Fruit fly (Drosophila melanogaster) whole organism, embryonic: ENCODE data around the gene Irp-1B.

Experiments used
- CG3726 ChIP-seq: fragments of 200-800 bp; sonication (Bioruptor generic); IDR thresholded peaks from 3 replicates; pipeline ENCODE4, ENCODE4 v1.3.6; 2022; ENCODE audit warnings: missing biosample characterization, missing genetic modification characterization
- CG3995 ChIP-seq: fragments of 200-800 bp; sonication (Bioruptor generic); optimal IDR thresholded peaks from 3 replicates; lab custom pipeline; 2016; ENCODE audit warnings: missing biosample characterization, missing genetic modification characterization
- CG9797 ChIP-seq: fragments of 200-800 bp; sonication (Bioruptor generic); optimal IDR thresholded peaks from 3 replicates; lab custom pipeline; 2018; ENCODE audit warnings: missing biosample characterization, mild to moderate bottlenecking, missing genetic modification characterization
- D ChIP-seq, 2 experiments: fragments of 200-800 bp in 1 of 2; fragments of >200 bp in 1 of 2; sonication (Bioruptor generic) in 1 of 2; optimal IDR thresholded peaks; 2 replicates in 1 of 2; 3 replicates in 1 of 2; lab custom pipeline; 2017; ENCODE audit warnings: mild to moderate bottlenecking in 1 of 2, missing biosample characterization in 1 of 2, missing genetic modification characterization in 1 of 2, missing genetic modification reagents in 1 of 2
- E2f1 ChIP-seq: fragments of 200-800 bp; sonication (Bioruptor generic); IDR thresholded peaks from 2 replicates; pipeline ENCODE4 v1.3.6; 2022; ENCODE audit warnings: missing biosample characterization, missing genetic modification characterization
- br ChIP-seq: fragments of >200 bp; optimal IDR thresholded peaks from 2 replicates; lab custom pipeline; 2017
- crol ChIP-seq: fragments of 200-800 bp; sonication (Bioruptor generic); IDR thresholded peaks from 2 replicates; pipeline ENCODE4 v1.3.6; 2022; ENCODE audit warnings: missing biosample characterization, missing genetic modification characterization
- dysf ChIP-seq: fragments of 200-800 bp; sonication (Bioruptor generic); IDR thresholded peaks from 3 replicates; pipeline ENCODE4 v1.3.6; 2022; ENCODE audit warnings: missing biosample characterization, missing genetic modification characterization
- h ChIP-seq: fragments of >200 bp; optimal IDR thresholded peaks from 2 replicates; lab custom pipeline; 2017
- pfk ChIP-seq: fragments of 200-800 bp; sonication (Bioruptor generic); optimal IDR thresholded peaks from 2 replicates; lab custom pipeline; 2018; ENCODE audit warnings: missing biosample characterization, mild to moderate bottlenecking, missing genetic modification characterization, moderate library complexity
- pho ChIP-seq: fragments of 200-800 bp; sonication (Bioruptor generic); optimal IDR thresholded peaks from 2 replicates; lab custom pipeline; 2016; ENCODE audit warnings: missing biosample characterization, missing genetic modification characterization
- stwl ChIP-seq: fragments of 200-800 bp; sonication (Bioruptor generic); optimal IDR thresholded peaks from 3 replicates; lab custom pipeline; 2018; ENCODE audit warnings: missing biosample characterization, mild to moderate bottlenecking, missing genetic modification characterization, moderate library complexity
- sug ChIP-seq: fragments of 200-800 bp; optimal IDR thresholded peaks from 2 replicates; lab custom pipeline; 2019; ENCODE audit warnings: missing biosample characterization, mild to moderate bottlenecking, missing genetic modification characterization, moderate library complexity
- unc-4 ChIP-seq: fragments of 200-800 bp; sonication (Bioruptor generic); IDR thresholded peaks from 2 replicates; pipeline ENCODE4 v1.3.6; 2022; ENCODE audit warnings: missing biosample characterization, missing genetic modification characterization; ENCODE audit not compliant: partially characterized antibody

- TF ChIP-seq h (lab: Kevin White, UChicago) = no peak
- TF ChIP-seq br (lab: Kevin White, UChicago) = no peak
- no peak for TF ChIP-seq pfk (GFP tag; lab: Kevin White, UChicago)
- no peak for TF ChIP-seq pho
- no peak for TF ChIP-seq CG9797 (GFP tag; lab: Kevin White, UChicago)
- TF ChIP-seq sug (tag; lab: Kevin White, UChicago) = no peak
- TF ChIP-seq crol (GFP tag; lab: Robert Waterston, UW) = no peak
- no peak for TF ChIP-seq dysf (GFP tag; lab: Robert Waterston, UW)
- TF ChIP-seq D (optimal IDR thresholded peaks at IDR 0.05; lab: Kevin White, UChicago) = no peak
- TF ChIP-seq D (GFP tag; optimal IDR thresholded peaks at IDR 0.05; lab: Kevin White, UChicago) = no peak
- TF ChIP-seq unc-4 (GFP tag; lab: Robert Waterston, UW) = peak; percentile 99
- no peak for TF ChIP-seq CG3726 (GFP tag; lab: Robert Waterston, UW)
- no peak for TF ChIP-seq E2f1 (GFP tag; lab: Robert Waterston, UW)
- TF ChIP-seq stwl (tag; lab: Kevin White, UChicago) = peak; percentile 79
- no peak for TF ChIP-seq CG3995 (GFP tag; lab: Kevin White, UChicago)
Measured at dm6 chr3R:10407066-10407465, 5.6 kb downstream of the Irp-1B start, which contains the start of gene CG6325.
